Fruit fly (Drosophila melanogaster) whole organism, embryonic: ENCODE results near the gene CG33108.

Experiments
- B-H1 ChIP-seq: fragments of 200-800 bp; sonication (Bioruptor generic); IDR thresholded peaks from 3 replicates; pipeline ENCODE4 v1.3.6; 2022; ENCODE audit warnings: missing biosample characterization, missing genetic modification characterization
- CG10209 ChIP-seq: fragments of 200-800 bp; sonication (Bioruptor generic); optimal IDR thresholded peaks from 3 replicates; lab custom pipeline; 2017; ENCODE audit warnings: missing biosample characterization, mild to moderate bottlenecking, missing genetic modification characterization, missing genetic modification reagents
- CG10267 ChIP-seq: fragments of 200-800 bp; sonication (Bioruptor generic); optimal IDR thresholded peaks from 2 replicates; lab custom pipeline; 2018; ENCODE audit warnings: missing biosample characterization, mild to moderate bottlenecking, missing genetic modification characterization, moderate library complexity
- CG10462 ChIP-seq: fragments of 200-800 bp; sonication (Bioruptor generic); optimal IDR thresholded peaks from 2 replicates; lab custom pipeline; 2016; ENCODE audit warnings: missing biosample characterization, missing genetic modification characterization
- CG14860 ChIP-seq: fragments of 200-800 bp; sonication (Bioruptor generic); IDR thresholded peaks from 3 replicates; pipeline ENCODE4 v1.3.6; 2022; ENCODE audit warnings: missing biosample characterization, missing genetic modification characterization; ENCODE audit not compliant: partially characterized antibody
- CG15011 ChIP-seq: fragments of 200-800 bp; sonication (Bioruptor generic); optimal IDR thresholded peaks from 3 replicates; lab custom pipeline; 2018; ENCODE audit warnings: missing biosample characterization, mild to moderate bottlenecking, missing genetic modification characterization
- CG15269 ChIP-seq: fragments of 200-800 bp; sonication (Bioruptor generic); optimal IDR thresholded peaks from 2 replicates; lab custom pipeline; 2018; ENCODE audit warnings: missing biosample characterization, mild to moderate bottlenecking, missing genetic modification characterization, moderate library complexity
- CG1602 ChIP-seq: fragments of 200-800 bp; sonication (Bioruptor generic); optimal IDR thresholded peaks from 3 replicates; lab custom pipeline; 2016; ENCODE audit warnings: missing biosample characterization, missing genetic modification characterization
- CG1603 ChIP-seq: fragments of 200-800 bp; sonication (Bioruptor generic); optimal IDR thresholded peaks from 2 replicates; lab custom pipeline; 2019; ENCODE audit warnings: missing biosample characterization, mild to moderate bottlenecking, missing genetic modification characterization, moderate library complexity
- CG17328 ChIP-seq: fragments of 200-800 bp; sonication (Bioruptor generic); IDR thresholded peaks from 2 replicates; pipeline ENCODE4 v1.3.6; 2022; ENCODE audit warnings: missing biosample characterization, missing genetic modification characterization
- CG17359 ChIP-seq: fragments of 200-800 bp; sonication (Bioruptor generic); optimal IDR thresholded peaks from 3 replicates; lab custom pipeline; 2018; ENCODE audit warnings: missing biosample characterization, mild to moderate bottlenecking, missing genetic modification characterization, moderate library complexity
- CG31388 ChIP-seq: fragments of 200-800 bp; sonication (Bioruptor generic); optimal IDR thresholded peaks from 2 replicates; lab custom pipeline; 2016; ENCODE audit warnings: missing biosample characterization, missing genetic modification characterization
- CG32767 ChIP-seq: fragments of 200-800 bp; sonication (Bioruptor generic); IDR thresholded peaks from 2 replicates; pipeline ENCODE4 v1.3.6; 2022; ENCODE audit warnings: missing biosample characterization, missing genetic modification characterization
- CG3407 ChIP-seq: fragments of 200-800 bp; sonication (Bioruptor generic); optimal IDR thresholded peaks from 2 replicates; lab custom pipeline; 2018; ENCODE audit warnings: missing biosample characterization, mild to moderate bottlenecking, missing genetic modification characterization
- CG43689 ChIP-seq: fragments of 200-800 bp; sonication (Bioruptor generic); IDR thresholded peaks from 2 replicates; pipeline ENCODE4 v1.3.6; 2022; ENCODE audit warnings: missing biosample characterization, missing genetic modification characterization
- CG4617 ChIP-seq: fragments of 200-800 bp; sonication (Bioruptor generic); optimal IDR thresholded peaks from 3 replicates; lab custom pipeline; 2016; ENCODE audit warnings: missing biosample characterization, missing genetic modification characterization, borderline replicate concordance
- CG5953 ChIP-seq: fragments of 200-800 bp; sonication (Bioruptor generic); IDR thresholded peaks from 2 replicates; pipeline ENCODE4 v1.3.6; 2022; ENCODE audit warnings: missing biosample characterization, missing genetic modification characterization
- CG6654 ChIP-seq: fragments of 200-800 bp; sonication (Bioruptor generic); optimal IDR thresholded peaks from 2 replicates; lab custom pipeline; 2017; ENCODE audit warnings: missing biosample characterization, mild to moderate bottlenecking, missing genetic modification characterization
- CG7271 ChIP-seq: fragments of 200-800 bp; sonication (Bioruptor generic); optimal IDR thresholded peaks from 2 replicates; lab custom pipeline; 2018; ENCODE audit warnings: missing biosample characterization, mild to moderate bottlenecking, missing genetic modification characterization, moderate library complexity
- Camta ChIP-seq: fragments of 200-800 bp; sonication (Bioruptor generic); optimal IDR thresholded peaks from 2 replicates; lab custom pipeline; 2016; ENCODE audit warnings: missing biosample characterization, missing genetic modification characterization
- Deaf1 ChIP-seq: fragments of 200-800 bp; optimal IDR thresholded peaks from 3 replicates; lab custom pipeline; 2019; ENCODE audit warnings: missing biosample characterization, mild to moderate bottlenecking, missing genetic modification characterization, moderate library complexity
- Dip3 ChIP-seq: fragments of 200-800 bp; sonication (Bioruptor generic); optimal IDR thresholded peaks from 3 replicates; lab custom pipeline; 2016; ENCODE audit warnings: missing biosample characterization, missing genetic modification characterization
- Hand ChIP-seq: fragments of 200-800 bp; sonication (Bioruptor generic); optimal IDR thresholded peaks from 2 replicates; lab custom pipeline; 2017; ENCODE audit warnings: mild to moderate bottlenecking, missing biosample characterization, missing genetic modification reagents, missing genetic modification characterization
- HmgD ChIP-seq: fragments of 200-800 bp; sonication (Bioruptor generic); optimal IDR thresholded peaks from 3 replicates; lab custom pipeline; 2016; ENCODE audit warnings: missing biosample characterization, missing genetic modification characterization
- NK7.1 ChIP-seq: fragments of 200-800 bp; sonication (Bioruptor generic); optimal IDR thresholded peaks from 3 replicates; lab custom pipeline; 2016; ENCODE audit warnings: missing biosample characterization, missing genetic modification characterization
- Ssrp ChIP-seq: fragments of 200-800 bp; sonication (Bioruptor generic); optimal IDR thresholded peaks from 2 replicates; lab custom pipeline; 2018; ENCODE audit warnings: missing biosample characterization, mild to moderate bottlenecking, missing genetic modification characterization, moderate library complexity
- abd-A ChIP-seq: fragments of 200-800 bp; sonication (Bioruptor generic); optimal IDR thresholded peaks from 3 replicates; lab custom pipeline; 2019; ENCODE audit warnings: missing biosample characterization, mild to moderate bottlenecking, missing genetic modification characterization, moderate library complexity
- al ChIP-seq: fragments of 200-800 bp; sonication (Bioruptor generic); IDR thresholded peaks from 2 replicates; pipeline ENCODE4 v1.3.6; 2022; ENCODE audit warnings: missing biosample characterization, missing genetic modification characterization
- ara ChIP-seq: fragments of 200-800 bp; sonication (Bioruptor generic); IDR thresholded peaks from 2 replicates; pipeline ENCODE4 v1.3.6; 2022; ENCODE audit warnings: missing biosample characterization, missing genetic modification characterization
- bigmax ChIP-seq: fragments of 200-800 bp; sonication (Bioruptor generic); optimal IDR thresholded peaks from 2 replicates; lab custom pipeline; 2018; ENCODE audit warnings: missing biosample characterization, mild to moderate bottlenecking, missing genetic modification characterization
- btn ChIP-seq: fragments of 200-800 bp; sonication (Bioruptor generic); optimal IDR thresholded peaks from 2 replicates; lab custom pipeline; 2016; ENCODE audit warnings: missing biosample characterization, missing genetic modification characterization
- chif ChIP-seq, 2 experiments: fragments of 200-800 bp; sonication (Bioruptor generic); optimal IDR thresholded peaks; 3 replicates each; lab custom pipeline; 2016; ENCODE audit warnings: missing biosample characterization in 2 of 2, missing genetic modification characterization in 2 of 2
- cwo ChIP-seq: fragments of 200-800 bp; sonication (Bioruptor generic); optimal IDR thresholded peaks from 3 replicates; lab custom pipeline; 2017; ENCODE audit warnings: missing biosample characterization, missing genetic modification characterization, mild to moderate bottlenecking, moderate library complexity, missing genetic modification reagents
- gcm ChIP-seq: fragments of 200-800 bp; sonication (Bioruptor generic); optimal IDR thresholded peaks from 2 replicates; lab custom pipeline; 2019; ENCODE audit warnings: missing biosample characterization, mild to moderate bottlenecking, missing genetic modification characterization, moderate library complexity
- h ChIP-seq: fragments of >200 bp; optimal IDR thresholded peaks from 2 replicates; lab custom pipeline; 2017
- jing ChIP-seq: fragments of 200-800 bp; sonication (Bioruptor generic); optimal IDR thresholded peaks from 2 replicates; lab custom pipeline; 2018; ENCODE audit warnings: missing biosample characterization, mild to moderate bottlenecking, missing genetic modification characterization
- kay ChIP-seq: fragments of 200-800 bp; sonication (Bioruptor generic); optimal IDR thresholded peaks from 2 replicates; lab custom pipeline; 2016; ENCODE audit warnings: missing biosample characterization, missing genetic modification characterization
- knrl ChIP-seq: fragments of 200-800 bp; sonication (Bioruptor generic); IDR thresholded peaks from 3 replicates; pipeline ENCODE4 v1.3.6; 2022; ENCODE audit warnings: missing biosample characterization, missing genetic modification characterization; ENCODE audit not compliant: partially characterized antibody
- nmo ChIP-seq: fragments of 200-800 bp; sonication (Bioruptor generic); optimal IDR thresholded peaks from 2 replicates; lab custom pipeline; 2018; ENCODE audit warnings: missing biosample characterization, mild to moderate bottlenecking, missing genetic modification characterization, moderate library complexity
- pb ChIP-seq: fragments of 200-800 bp; sonication (Bioruptor generic); optimal IDR thresholded peaks from 3 replicates; lab custom pipeline; 2016; ENCODE audit warnings: missing biosample characterization, missing genetic modification characterization
- sc ChIP-seq, 3 experiments: fragments of >200 bp in 2 of 3; fragments of 200-800 bp in 1 of 3; sonication (Bioruptor generic) in 1 of 3; optimal IDR thresholded peaks; 2 replicates in 2 of 3; 3 replicates in 1 of 3; lab custom pipeline; 2017; ENCODE audit warnings: mild to moderate bottlenecking in 1 of 3, missing biosample characterization in 1 of 3, missing genetic modification characterization in 1 of 3, missing genetic modification reagents in 1 of 3
- scrt ChIP-seq: fragments of 200-800 bp; sonication (Bioruptor generic); optimal IDR thresholded peaks from 2 replicates; lab custom pipeline; 2018; ENCODE audit warnings: missing biosample characterization, mild to moderate bottlenecking, missing genetic modification characterization, moderate library complexity
- sob ChIP-seq: fragments of 200-800 bp; sonication (Bioruptor generic); IDR thresholded peaks from 2 replicates; pipeline ENCODE4 v1.3.6; 2022; ENCODE audit warnings: missing biosample characterization, missing genetic modification characterization
- ssp ChIP-seq: fragments of 200-800 bp; sonication (Bioruptor generic); IDR thresholded peaks from 2 replicates; pipeline ENCODE4 v1.3.6; 2022; ENCODE audit warnings: missing biosample characterization, missing genetic modification characterization
- sug ChIP-seq: fragments of 200-800 bp; optimal IDR thresholded peaks from 2 replicates; lab custom pipeline; 2019; ENCODE audit warnings: missing biosample characterization, mild to moderate bottlenecking, missing genetic modification characterization, moderate library complexity
- tin ChIP-seq: fragments of 200-800 bp; sonication (Bioruptor generic); optimal IDR thresholded peaks from 3 replicates; lab custom pipeline; 2016; ENCODE audit warnings: missing biosample characterization, missing genetic modification characterization
- trh ChIP-seq: fragments of 200-800 bp; sonication (Bioruptor generic); optimal IDR thresholded peaks from 2 replicates; lab custom pipeline; 2016; ENCODE audit warnings: missing biosample characterization, missing genetic modification characterization
- vnd ChIP-seq: fragments of 200-800 bp; sonication (Bioruptor generic); IDR thresholded peaks from 3 replicates; pipeline ENCODE4 v1.3.6; 2022; ENCODE audit warnings: missing biosample characterization, missing genetic modification characterization; ENCODE audit not compliant: partially characterized antibody
- yki ChIP-seq: fragments of >200 bp; optimal IDR thresholded peaks from 3 replicates; lab custom pipeline; 2018
- zen2 ChIP-seq: fragments of 200-800 bp; sonication (Bioruptor generic); IDR thresholded peaks from 3 replicates; pipeline ENCODE4 v1.3.6; 2022; ENCODE audit warnings: missing biosample characterization, missing genetic modification characterization; ENCODE audit not compliant: partially characterized antibody

CG33108 gene

dm6 chr3R:24025715-24026467 is 30.4 kb downstream of the CG33108 start:
- no peak for TF ChIP-seq bigmax (GFP tag; lab: Kevin White, UChicago)
- TF ChIP-seq btn (GFP tag; lab: Kevin White, UChicago), result no peak
- TF ChIP-seq CG5953, result no peak
- TF ChIP-seq CG6654, result no peak
- TF ChIP-seq chif (GFP tag; optimal IDR thresholded peaks at IDR 0.05; lab: Kevin White, UChicago), result peak in 1 of 2 experiments; percentile 51
- TF ChIP-seq HmgD (GFP tag; lab: Kevin White, UChicago), result no peak
- TF ChIP-seq CG10209, result peak; percentile 36
- no peak for TF ChIP-seq yki (lab: Kevin White, UChicago)
- TF ChIP-seq cwo, result no peak
- TF ChIP-seq CG17359 (tag; lab: Kevin White, UChicago), result peak; percentile 27
- peak; percentile 40 for TF ChIP-seq CG1603
- TF ChIP-seq abd-A (tag; lab: Kevin White, UChicago), result no peak
- peak; percentile 35 for TF ChIP-seq Camta (GFP tag; lab: Kevin White, UChicago)
- peak; percentile 28 for TF ChIP-seq CG15269 (tag; lab: Kevin White, UChicago)
- no peak for TF ChIP-seq CG32767 (GFP tag; lab: Robert Waterston, UW)
- no peak for TF ChIP-seq jing (GFP tag; lab: Kevin White, UChicago)
- TF ChIP-seq ssp, result no peak
- peak; percentile 18 for TF ChIP-seq CG1602 (GFP tag; lab: Kevin White, UChicago)
- no peak for TF ChIP-seq gcm (GFP tag; lab: Kevin White, UChicago)
- TF ChIP-seq kay (GFP tag; lab: Kevin White, UChicago), result no peak
- no peak for TF ChIP-seq Deaf1 (tag; lab: Kevin White, UChicago)
- TF ChIP-seq NK7.1 (GFP tag; lab: Kevin White, UChicago), result peak; percentile 17
- no peak for TF ChIP-seq CG17328
- no peak for TF ChIP-seq zen2 (GFP tag; lab: Robert Waterston, UW)
- no peak for TF ChIP-seq tin (GFP tag; lab: Kevin White, UChicago)
- TF ChIP-seq CG10462 (GFP tag; lab: Kevin White, UChicago), result no peak
- TF ChIP-seq nmo (GFP tag; lab: Kevin White, UChicago), result peak; percentile 47
- no peak for TF ChIP-seq CG43689 (GFP tag; lab: Robert Waterston, UW)
- TF ChIP-seq Hand (GFP tag; lab: Kevin White, UChicago), result no peak
- no peak for TF ChIP-seq sug
- TF ChIP-seq CG31388 (GFP tag; lab: Kevin White, UChicago), result no peak
- TF ChIP-seq sc (optimal IDR thresholded peaks at IDR 0.05; lab: Kevin White, UChicago), result no peak
- TF ChIP-seq sc (GFP tag; optimal IDR thresholded peaks at IDR 0.05; lab: Kevin White, UChicago), result no peak
- no peak for TF ChIP-seq vnd (GFP tag; lab: Robert Waterston, UW)
- no peak for TF ChIP-seq h (lab: Kevin White, UChicago)
- TF ChIP-seq pb (GFP tag; lab: Kevin White, UChicago), result no peak
- TF ChIP-seq Dip3 (GFP tag; lab: Kevin White, UChicago), result no peak
- TF ChIP-seq knrl (GFP tag; lab: Robert Waterston, UW), result no peak
- TF ChIP-seq sob (GFP tag; lab: Robert Waterston, UW), result no peak
- TF ChIP-seq Ssrp, result peak; percentile 29
- TF ChIP-seq scrt (GFP tag; lab: Kevin White, UChicago), result no peak
- no peak for TF ChIP-seq CG15011 (GFP tag; lab: Kevin White, UChicago)
- no peak for TF ChIP-seq al (GFP tag; lab: Robert Waterston, UW)
- TF ChIP-seq ara, result 0 out of 2 replicates have a peak, but pooled peaks have one; percentile 27
- TF ChIP-seq B-H1 (GFP tag; lab: Robert Waterston, UW), result no peak; the same call in 2 of the 3 replicates
- no peak for TF ChIP-seq CG4617
- no peak for TF ChIP-seq trh
- TF ChIP-seq CG10267 (tag; lab: Kevin White, UChicago), result no peak
- TF ChIP-seq CG14860 (GFP tag; lab: Robert Waterston, UW), result no peak
- TF ChIP-seq CG7271 (tag; lab: Kevin White, UChicago), result no peak
- no peak for TF ChIP-seq CG3407 (GFP tag; lab: Kevin White, UChicago)
